Worm (Caenorhabditis elegans): ENCODE results near the gene clec-128.

- TF ChIP-seq lsy-2 (tag; optimal IDR thresholded peaks at IDR 0.05) (no peak), nhr-77 (tag; optimal IDR thresholded peaks at IDR 0.05) (no peak), unc-62 (GFP tag; optimal IDR thresholded peaks at IDR 0.05) (no peak), nhr-11 (tag; optimal IDR thresholded peaks at IDR 0.05) (no peak), nhr-12 (tag; optimal IDR thresholded peaks at IDR 0.05) (no peak), R02D3.7 (tag; optimal IDR thresholded peaks at IDR 0.05) (no peak), aly-2 (tag; optimal IDR thresholded peaks at IDR 0.05) (no peak), ztf-4 (tag; optimal IDR thresholded peaks at IDR 0.05) (no peak)
Measured at ce11 chrII:3578121-3578520, 7.3 kb upstream of the clec-128 start, which contains the start of gene clec-133.
